Fruit fly (Drosophila melanogaster): Measurements from ENCODE around the gene Rip11.
A peak's percentile ranks its signal among the peaks of the same experiment; 100 is the strongest.

Rip11 gene

dm6 chrX:18643057-18643656 lies 4.3 kb downstream of the Rip11 start:
- TF ChIP-seq CG1620 (GFP tag; optimal IDR thresholded peaks at IDR 0.05) (no peak), Crg-1 (GFP tag; optimal IDR thresholded peaks at IDR 0.05) (no peak), cic (GFP tag; optimal IDR thresholded peaks at IDR 0.05) (no peak), pad (GFP tag; optimal IDR thresholded peaks at IDR 0.05) (no peak), ovo (GFP tag; optimal IDR thresholded peaks at IDR 0.05) (no peak), CG7045 (GFP tag; optimal IDR thresholded peaks at IDR 0.05) (no peak)

dm6 chrX:18636275-18636947 lies 11.0 kb downstream of the Rip11 start:
- no peak for TF ChIP-seq CG11617 (GFP tag; optimal IDR thresholded peaks at IDR 0.05)
- TF ChIP-seq cic (GFP tag; optimal IDR thresholded peaks at IDR 0.05): no peak
- TF ChIP-seq CG5204 (GFP tag; optimal IDR thresholded peaks at IDR 0.05): no peak
- TF ChIP-seq CG14711 (tag; optimal IDR thresholded peaks at IDR 0.05): no peak
- no peak for TF ChIP-seq pad (GFP tag; optimal IDR thresholded peaks at IDR 0.05)
- no peak for TF ChIP-seq Crg-1 (GFP tag; optimal IDR thresholded peaks at IDR 0.05)
- TF ChIP-seq CG12768 (GFP tag; optimal IDR thresholded peaks at IDR 0.05): no peak
- TF ChIP-seq Mnt (GFP tag; optimal IDR thresholded peaks at IDR 0.05): no peak
- no peak for TF ChIP-seq CG7045 (GFP tag; optimal IDR thresholded peaks at IDR 0.05)

- TF ChIP-seq CG11617 (GFP tag; optimal IDR thresholded peaks at IDR 0.05) (no peak), CG1620 (GFP tag; optimal IDR thresholded peaks at IDR 0.05) (peak; percentile 50), Clk (GFP tag; optimal IDR thresholded peaks at IDR 0.05) (no peak), ovo (GFP tag; optimal IDR thresholded peaks at IDR 0.05) (peak; percentile 28), cnc (optimal IDR thresholded peaks at IDR 0.05) (no peak), bab1 (GFP tag; optimal IDR thresholded peaks at IDR 0.05) (peak; percentile 2), Crg-1 (GFP tag; optimal IDR thresholded peaks at IDR 0.05) (no peak), kay (GFP tag; ENCODE audit: borderline replicate concordance) (no peak), Mnt (GFP tag; optimal IDR thresholded peaks at IDR 0.05) (peak; percentile 19), Hr96 (GFP tag; optimal IDR thresholded peaks at IDR 0.05) (no peak), CG7101 (tag; optimal IDR thresholded peaks at IDR 0.05) (peak; percentile 4)
Observed at dm6 chrX:18635118-18635552, 12.3 kb downstream of the Rip11 start.

- TF ChIP-seq tj (GFP tag; optimal IDR thresholded peaks at IDR 0.05) (peak; percentile 98), CG5204 (GFP tag; optimal IDR thresholded peaks at IDR 0.05) (no peak)
Observed at dm6 chrX:18634716-18635115, 12.7 kb downstream of the Rip11 start, which contains the start of gene wgn. TSS of gene wgn (minus strand) at chrX:18634908.

dm6 chrX:18630990-18631389 lies 16.5 kb downstream of the Rip11 start:
- TF ChIP-seq CG1620 (GFP tag; optimal IDR thresholded peaks at IDR 0.05) (no peak), CG7101 (tag; optimal IDR thresholded peaks at IDR 0.05) (no peak), cnc (optimal IDR thresholded peaks at IDR 0.05) (no peak), bab1 (GFP tag; optimal IDR thresholded peaks at IDR 0.05) (no peak), Clk (GFP tag; optimal IDR thresholded peaks at IDR 0.05) (no peak), cic (GFP tag; optimal IDR thresholded peaks at IDR 0.05) (no peak), Hr96 (GFP tag; optimal IDR thresholded peaks at IDR 0.05) (no peak), CG12768 (GFP tag; optimal IDR thresholded peaks at IDR 0.05) (no peak), CG7045 (GFP tag; optimal IDR thresholded peaks at IDR 0.05) (no peak), CG11617 (GFP tag; optimal IDR thresholded peaks at IDR 0.05) (no peak), CG33017 (tag; optimal IDR thresholded peaks at IDR 0.05) (no peak), ovo (GFP tag; optimal IDR thresholded peaks at IDR 0.05) (no peak)

dm6 chrX:18627002-18627401 lies 20.4 kb downstream of the Rip11 start:
- TF ChIP-seq ovo (GFP tag; optimal IDR thresholded peaks at IDR 0.05) (no peak), toe (GFP tag; optimal IDR thresholded peaks at IDR 0.05) (no peak), CG5204 (GFP tag; optimal IDR thresholded peaks at IDR 0.05) (no peak), bab1 (GFP tag; optimal IDR thresholded peaks at IDR 0.05) (no peak), Hr96 (GFP tag; optimal IDR thresholded peaks at IDR 0.05) (no peak), cnc (optimal IDR thresholded peaks at IDR 0.05) (no peak), pad (GFP tag; optimal IDR thresholded peaks at IDR 0.05) (no peak), CG7045 (GFP tag; optimal IDR thresholded peaks at IDR 0.05) (no peak), Mnt (GFP tag; optimal IDR thresholded peaks at IDR 0.05) (no peak), CG11617 (GFP tag; optimal IDR thresholded peaks at IDR 0.05) (no peak), tj (GFP tag; optimal IDR thresholded peaks at IDR 0.05) (no peak), CG7101 (tag; optimal IDR thresholded peaks at IDR 0.05) (no peak), CG12768 (GFP tag; optimal IDR thresholded peaks at IDR 0.05) (no peak), CG1620 (GFP tag; optimal IDR thresholded peaks at IDR 0.05) (no peak), CG14711 (tag; optimal IDR thresholded peaks at IDR 0.05) (no peak)

- no peak for TF ChIP-seq bab1 (GFP tag; optimal IDR thresholded peaks at IDR 0.05)
- TF ChIP-seq CG5204 (GFP tag; optimal IDR thresholded peaks at IDR 0.05): no peak
- TF ChIP-seq toe (GFP tag; optimal IDR thresholded peaks at IDR 0.05): no peak
- TF ChIP-seq CG7101 (tag; optimal IDR thresholded peaks at IDR 0.05): no peak
- TF ChIP-seq CG11617 (GFP tag; optimal IDR thresholded peaks at IDR 0.05): no peak
- no peak for TF ChIP-seq CG7045 (GFP tag; optimal IDR thresholded peaks at IDR 0.05)
- no peak for TF ChIP-seq Crg-1 (GFP tag; optimal IDR thresholded peaks at IDR 0.05)
- TF ChIP-seq Clk (GFP tag; optimal IDR thresholded peaks at IDR 0.05): no peak
- TF ChIP-seq CG12768 (GFP tag; optimal IDR thresholded peaks at IDR 0.05): no peak
- no peak for TF ChIP-seq kay (GFP tag; ENCODE audit: borderline replicate concordance)
- TF ChIP-seq tj (GFP tag; optimal IDR thresholded peaks at IDR 0.05): no peak
- no peak for TF ChIP-seq pad (GFP tag; optimal IDR thresholded peaks at IDR 0.05)
- no peak for TF ChIP-seq ovo (GFP tag; optimal IDR thresholded peaks at IDR 0.05)
- TF ChIP-seq cic (GFP tag; optimal IDR thresholded peaks at IDR 0.05): no peak
- TF ChIP-seq CG1620 (GFP tag; optimal IDR thresholded peaks at IDR 0.05): no peak
Observed at dm6 chrX:18621649-18622346, 25.6 kb downstream of the Rip11 start.
